Fruit fly (Drosophila melanogaster) whole organism, prepupa: Measurements from ENCODE around the gene Acsx2.

ENCODE experiments used
- CG1621 ChIP-seq: fragments of 200-800 bp; sonication (Bioruptor generic); optimal IDR thresholded peaks from 3 replicates; lab custom pipeline; 2018; ENCODE audit warnings: missing biosample characterization, mild to moderate bottlenecking, missing genetic modification characterization
- salr ChIP-seq, 2 experiments: fragments of 200-800 bp; sonication (Bioruptor generic); optimal IDR thresholded peaks; 3 replicates each; lab custom pipeline; 2016 to 2018; ENCODE audit warnings: missing biosample characterization in 2 of 2, missing genetic modification characterization in 2 of 2, mild to moderate bottlenecking in 1 of 2

DNA sequence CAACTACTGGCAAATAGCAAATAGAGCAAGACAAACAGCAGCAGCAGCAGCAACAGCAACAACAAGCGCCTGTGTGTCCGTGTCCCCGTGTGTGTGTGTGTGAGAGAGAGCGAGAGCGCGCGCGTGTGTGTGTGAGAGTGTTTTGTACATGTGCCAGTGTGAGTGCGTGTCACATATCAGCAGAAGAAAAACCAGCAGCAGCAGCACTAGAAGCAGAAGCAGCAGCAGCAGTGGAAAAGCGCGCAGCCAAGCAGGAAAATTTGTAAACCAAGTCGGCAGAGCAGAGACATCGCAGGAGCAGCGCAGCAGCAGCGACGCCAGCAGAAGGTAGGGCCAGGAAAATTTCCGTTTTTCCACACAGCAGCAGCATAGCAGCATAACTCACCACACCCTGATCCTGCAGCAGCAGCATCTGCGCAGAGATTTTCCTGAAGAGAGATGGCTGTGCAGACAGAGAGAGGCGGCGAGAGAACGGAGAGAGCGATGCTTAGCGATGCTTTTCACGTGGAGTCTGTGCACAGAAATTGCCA is 47.5 kb upstream of the Acsx2 start:
- TF ChIP-seq CG1621 = no peak
- TF ChIP-seq salr (GFP tag; optimal IDR thresholded peaks at IDR 0.05; lab: Kevin White, UChicago) = no peak
